Worm (Caenorhabditis elegans) whole organism, early embryonic: Measurements from ENCODE around the gene srz-58.

ENCODE experiments used
- B0310.2 ChIP-seq: sonication (generic microtip); optimal IDR thresholded peaks from 2 replicates; lab custom pipeline; 2016; ENCODE audit warnings: mild to moderate bottlenecking, missing genetic modification characterization, missing compliant biosample characterization
- ama-1 ChIP-seq: fragments of 150-350 bp; optimal IDR thresholded peaks from 2 replicates; lab custom pipeline; 2014
- ets-7 ChIP-seq: sonication (generic microtip); optimal IDR thresholded peaks from 2 replicates; lab custom pipeline; 2016; ENCODE audit warnings: missing genotype, missing genetic modification characterization, missing compliant biosample characterization
- hmg-4 ChIP-seq: fragments of 200-800 bp; sonication (Bioruptor generic); optimal IDR thresholded peaks from 2 replicates; lab custom pipeline; 2018; ENCODE audit warnings: mild to moderate bottlenecking, missing genetic modification characterization, missing compliant biosample characterization
- pes-1 ChIP-seq: fragments of 200-800 bp; sonication (Bioruptor generic); IDR thresholded peaks from 2 replicates; pipeline ENCODE4 v1.3.6; 2022; ENCODE audit warnings: missing genetic modification reagents, missing genetic modification characterization, missing compliant biosample characterization
- scrt-1 ChIP-seq: fragments of 200-800 bp; sonication (Bioruptor generic); IDR thresholded peaks from 2 replicates; pipeline ENCODE4 v1.3.6; 2022; ENCODE audit warnings: missing genetic modification characterization, missing compliant biosample characterization
- sea-1 ChIP-seq: fragments of 200-800 bp; sonication (Bioruptor generic); conservative IDR thresholded peaks from 2 replicates; pipeline ENCODE4 v1.3.6; 2022; ENCODE audit warnings: missing genetic modification characterization, missing compliant biosample characterization
- tbx-11 ChIP-seq: fragments of 200-800 bp; sonication (Bioruptor generic); IDR thresholded peaks from 2 replicates; pipeline ENCODE4 v1.3.6; 2022; ENCODE audit warnings: missing genetic modification characterization, missing compliant biosample characterization
- tbx-37 ChIP-seq: fragments of 200-800 bp; sonication (Bioruptor generic); conservative IDR thresholded peaks from 2 replicates; pipeline ENCODE4 v1.3.6; 2022; ENCODE audit warnings: missing genetic modification reagents, missing genetic modification characterization, missing compliant biosample characterization

srz-58 gene

DNA sequence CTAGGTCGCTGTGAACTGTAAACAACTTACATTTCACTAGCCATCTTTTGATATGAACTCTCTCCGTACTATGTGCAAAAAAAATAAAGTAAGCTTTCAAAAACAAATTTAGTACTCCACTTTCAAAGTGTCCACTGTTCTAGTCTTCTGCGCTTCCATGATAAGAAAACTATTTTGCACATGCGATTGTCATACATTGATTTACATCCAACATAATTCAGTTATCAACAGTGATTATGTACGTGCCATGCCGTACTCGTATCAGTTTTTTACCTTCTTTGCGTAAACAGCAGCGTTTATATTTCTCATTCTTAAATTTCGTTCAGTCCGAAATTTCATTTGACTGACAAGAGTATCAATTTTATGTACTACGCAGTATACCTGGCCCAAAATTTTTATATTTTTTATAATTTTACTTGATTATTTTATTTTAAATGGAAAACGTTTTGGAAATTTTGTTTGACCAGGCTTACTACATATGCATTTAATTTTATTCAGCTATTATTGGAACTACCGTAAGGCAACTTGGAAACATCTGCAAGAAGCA, 35.0 kb downstream of the srz-58 start, which contains the start of the genes fbxa-134 and F47H4.2:
Gene fbxa-134 (minus strand): TSS at position 44 of the 547 bp plus-strand sequence.
Gene F47H4.2 (plus strand): TSS at position 497 of the 547 bp plus-strand sequence.
- TF ChIP-seq ets-7 (tag; lab: Kevin White, UChicago) (no peak), scrt-1 (GFP tag; lab: Robert Waterston, UW) (no peak), hmg-4 (GFP tag; lab: Kevin White, UChicago) (no peak), tbx-11 (GFP tag; lab: Robert Waterston, UW) (no peak), B0310.2 (no peak), tbx-37 (no peak), pes-1 (GFP tag; lab: Robert Waterston, UW) (no peak), ama-1 (no peak), sea-1 (GFP tag; lab: Robert Waterston, UW) (no peak)
